Fruit fly (Drosophila melanogaster): ENCODE measurements around the gene spoon.
A peak's percentile ranks its signal among the peaks of the same experiment; 100 is the strongest.

spoon gene

DNA sequence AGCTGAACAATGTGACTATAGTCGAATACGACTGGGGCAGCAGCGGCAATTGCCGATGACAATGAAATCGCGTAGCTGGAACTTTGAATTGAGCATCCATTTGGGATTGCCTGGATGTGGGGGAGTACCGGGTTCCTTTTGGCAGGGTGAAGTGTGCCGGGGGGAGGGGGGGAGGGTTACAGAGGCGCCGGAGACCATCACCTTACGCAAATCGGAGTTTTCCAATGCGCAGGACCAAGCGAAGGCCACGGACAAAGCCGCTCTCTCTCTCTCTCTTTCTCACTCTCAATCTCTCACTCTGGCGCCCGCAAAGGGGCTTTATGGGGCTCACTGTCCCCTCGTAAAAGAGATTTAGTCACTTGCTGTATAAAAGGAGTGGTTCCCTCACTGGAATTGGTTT is 57.6 kb downstream of the spoon start:
- TF ChIP-seq Sox14 (GFP tag; optimal IDR thresholded peaks at IDR 0.05) (no peak), spab (GFP tag; optimal IDR thresholded peaks at IDR 0.05) (peak; percentile 14), topi (GFP tag; optimal IDR thresholded peaks at IDR 0.05) (no peak), CG8319 (GFP tag; optimal IDR thresholded peaks at IDR 0.05) (no peak), CG16779 (tag; optimal IDR thresholded peaks at IDR 0.05) (no peak), CG6276 (GFP tag; optimal IDR thresholded peaks at IDR 0.05) (no peak)
